Worm (Caenorhabditis elegans): ENCODE results near the gene H40L08.9.

- TF ChIP-seq Y5F2A.4 (GFP tag; optimal IDR thresholded peaks at IDR 0.05) (no peak), mxl-2 (GFP tag; conservative IDR thresholded peaks at IDR 0.05) (no peak), snpc-1.2 (GFP tag; IDR thresholded peaks at IDR 0.05) (no peak), dpl-1 (GFP tag; optimal IDR thresholded peaks at IDR 0.05) (no peak), lin-39 (tag; optimal IDR thresholded peaks at IDR 0.05) (no peak), F49E8.2 (tag; optimal IDR thresholded peaks at IDR 0.05; ENCODE audit: borderline replicate concordance) (no peak), zfp-3 (GFP tag; conservative IDR thresholded peaks at IDR 0.05) (no peak), nhr-76 (tag; optimal IDR thresholded peaks at IDR 0.05) (no peak), nhr-11 (tag; optimal IDR thresholded peaks at IDR 0.05) (no peak)
These were observed 48.3 kb downstream of the H40L08.9 start for ce11 chrX:15027997-15028396.
